Worm (Caenorhabditis elegans): ENCODE results near the gene Y32G9A.3.

DNA sequence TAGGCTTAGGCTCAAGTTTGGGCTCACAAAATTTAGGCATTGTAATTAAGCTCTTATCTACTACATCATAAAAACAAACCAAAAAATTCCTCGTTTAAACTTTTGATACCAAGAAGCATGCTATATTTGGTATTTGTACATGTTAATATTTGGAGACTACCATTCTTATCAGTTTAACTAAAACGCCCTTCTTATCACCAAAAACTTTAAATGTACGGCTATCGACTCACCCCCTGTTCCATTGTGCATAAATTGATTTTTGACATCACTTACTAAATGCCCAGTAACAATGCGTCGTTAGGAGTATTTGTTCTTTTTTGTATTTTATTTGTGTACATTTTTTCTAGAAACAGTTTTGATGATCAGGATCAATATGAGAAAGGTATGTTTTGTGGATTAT, 15.8 kb downstream of the Y32G9A.3 start, which contains the start of gene T06A1.5:
- no peak for TF ChIP-seq sea-2 (GFP tag; optimal IDR thresholded peaks at IDR 0.05)
- no peak for TF ChIP-seq egl-27 (tag; optimal IDR thresholded peaks at IDR 0.05)
- TF ChIP-seq unc-62 (GFP tag; optimal IDR thresholded peaks at IDR 0.05), result no peak
- TF ChIP-seq snpc-4 (tag; optimal IDR thresholded peaks at IDR 0.05), result no peak

All from whole organism, L3 larva.